Fruit fly (Drosophila melanogaster): ENCODE data around the gene CG11403.

The CG11403 gene

dm6 chrX:1276757-1277527 is 37.3 kb upstream of the CG11403 start (continued):
- peak; percentile 3 for TF ChIP-seq BEAF-32 (GFP tag; optimal IDR thresholded peaks at IDR 0.05)
- peak; percentile 81 for TF ChIP-seq CG13123 (GFP tag; optimal IDR thresholded peaks at IDR 0.05)
- TF ChIP-seq YL-1 (GFP tag; optimal IDR thresholded peaks at IDR 0.05), result peak; percentile 30
- TF ChIP-seq CG1832 (GFP tag; optimal IDR thresholded peaks at IDR 0.05), result no peak
- TF ChIP-seq MTF-1 (GFP tag; optimal IDR thresholded peaks at IDR 0.05; ENCODE audit: borderline replicate concordance), result peak; percentile 78
- TF ChIP-seq phol (tag; optimal IDR thresholded peaks at IDR 0.05), result peak; percentile 83
- peak; percentile 74 for TF ChIP-seq CG4854 (GFP tag; optimal IDR thresholded peaks at IDR 0.05)
- TF ChIP-seq Atf6 (GFP tag; IDR thresholded peaks at IDR 0.05), result peak; percentile 95
- TF ChIP-seq lov (optimal IDR thresholded peaks at IDR 0.05), result no peak
- TF ChIP-seq lov (GFP tag; IDR thresholded peaks at IDR 0.05), result peak; percentile 84; the same call in 2 of the 3 replicates
- no peak for TF ChIP-seq Deaf1 (tag; optimal IDR thresholded peaks at IDR 0.05)
- peak; percentile 95 for TF ChIP-seq slbo (GFP tag; IDR thresholded peaks at IDR 0.05)
- peak; percentile 89 for TF ChIP-seq CG11085 (GFP tag; IDR thresholded peaks at IDR 0.05)
- peak; percentile 93 for TF ChIP-seq CG10366 (GFP tag; IDR thresholded peaks at IDR 0.05)
- peak; percentile 89 for TF ChIP-seq dimm (GFP tag; IDR thresholded peaks at IDR 0.05)
- TF ChIP-seq CG5245 (GFP tag; optimal IDR thresholded peaks at IDR 0.05), result peak; percentile 93
- peak; percentile 82 to 92 for TF ChIP-seq Hr51 (GFP tag; optimal IDR thresholded peaks at IDR 0.05)
- TF ChIP-seq Dek (tag; optimal IDR thresholded peaks at IDR 0.05), result peak; percentile 89
- peak; percentile 97 for TF ChIP-seq sens (GFP tag)
- TF ChIP-seq CG6272 (GFP tag; IDR thresholded peaks at IDR 0.05), result peak; percentile 85
- TF ChIP-seq CG14965 (GFP tag; optimal IDR thresholded peaks at IDR 0.05; ENCODE audit: borderline replicate concordance), result peak; percentile 61
- TF ChIP-seq ewg (GFP tag; optimal IDR thresholded peaks at IDR 0.05), result peak; percentile 85
- TF ChIP-seq Oli (tag; optimal IDR thresholded peaks at IDR 0.05), result peak; percentile 93
- peak; percentile 89 for TF ChIP-seq Rx (GFP tag; IDR thresholded peaks at IDR 0.05)
- TF ChIP-seq zen (tag; optimal IDR thresholded peaks at IDR 0.05), result peak; percentile 48
- peak; percentile 89 for TF ChIP-seq CG8944 (GFP tag; optimal IDR thresholded peaks at IDR 0.05)
- peak; percentile 53 for TF ChIP-seq sug (tag; optimal IDR thresholded peaks at IDR 0.05)
- TF ChIP-seq Poxn (GFP tag; IDR thresholded peaks at IDR 0.05), result peak; percentile 77
- peak; percentile 73; the same call in 1 of the 2 replicates for TF ChIP-seq GATAe (GFP tag; conservative IDR thresholded peaks at IDR 0.05)
- TF ChIP-seq scrt (GFP tag; optimal IDR thresholded peaks at IDR 0.05), result peak; percentile 79
- TF ChIP-seq Dip2 (GFP tag; IDR thresholded peaks at IDR 0.05), result peak; percentile 36; the same call in 1 of the 2 replicates
- TF ChIP-seq CG17385 (GFP tag; optimal IDR thresholded peaks at IDR 0.05), result peak; percentile 86
- TF ChIP-seq CG4404 (GFP tag; IDR thresholded peaks at IDR 0.05), result peak; percentile 66; the same call in 1 of the 2 replicates
- TF ChIP-seq CG3163 (GFP tag; optimal IDR thresholded peaks at IDR 0.05), result peak; percentile 68
- peak; percentile 90 for TF ChIP-seq CG1792 (GFP tag; optimal IDR thresholded peaks at IDR 0.05)
- TF ChIP-seq CG11247 (GFP tag; IDR thresholded peaks at IDR 0.05), result peak; percentile 89
- TF ChIP-seq kah (GFP tag; optimal IDR thresholded peaks at IDR 0.05), result peak; percentile 60
- TF ChIP-seq CG15073 (GFP tag; optimal IDR thresholded peaks at IDR 0.05), result peak; percentile 54
- peak; percentile 62 for TF ChIP-seq grn (GFP tag; optimal IDR thresholded peaks at IDR 0.05)
- peak; percentile 76; the same call in 1 of the 3 replicates for TF ChIP-seq C15 (GFP tag; IDR thresholded peaks at IDR 0.05)
- TF ChIP-seq CG14050 (GFP tag; IDR thresholded peaks at IDR 0.05), result peak; percentile 93
- peak; percentile 65 for TF ChIP-seq CG4707 (GFP tag; optimal IDR thresholded peaks at IDR 0.05)
- TF ChIP-seq D19A (tag; optimal IDR thresholded peaks at IDR 0.05), result peak; percentile 77
- TF ChIP-seq fd3F (GFP tag; optimal IDR thresholded peaks at IDR 0.05), result peak; percentile 86
- TF ChIP-seq CG10543 (GFP tag; optimal IDR thresholded peaks at IDR 0.05), result peak; percentile 88
- TF ChIP-seq psq (GFP tag; optimal IDR thresholded peaks at IDR 0.05), result peak; percentile 42
- no peak for TF ChIP-seq tll (GFP tag; optimal IDR thresholded peaks at IDR 0.05)
- no peak for TF ChIP-seq ac (GFP tag; optimal IDR thresholded peaks at IDR 0.05)
- peak; percentile 76 for TF ChIP-seq CG9437 (GFP tag; optimal IDR thresholded peaks at IDR 0.05)
